Worm (Caenorhabditis elegans) whole organism, early embryonic: ENCODE data around the gene R10E4.9.

Source experiments
- F13C5.2 ChIP-seq: sonication (generic microtip); optimal IDR thresholded peaks from 2 replicates; lab custom pipeline; 2017; ENCODE audit warnings: mild to moderate bottlenecking, missing genetic modification characterization, inconsistent platforms, missing compliant biosample characterization
- aly-1 ChIP-seq: sonication (generic microtip); optimal IDR thresholded peaks from 2 replicates; lab custom pipeline; 2016; ENCODE audit warnings: missing genetic modification characterization, missing compliant biosample characterization
- ama-1 ChIP-seq: fragments of 150-350 bp; optimal IDR thresholded peaks from 2 replicates; lab custom pipeline; 2014
- ceh-13 ChIP-seq: fragments of 200-800 bp; sonication (Bioruptor generic); optimal IDR thresholded peaks from 2 replicates; lab custom pipeline; 2018; ENCODE audit warnings: mild to moderate bottlenecking, missing genetic modification characterization, missing compliant biosample characterization
- ceh-36 ChIP-seq: sonication (generic microtip); optimal IDR thresholded peaks from 2 replicates; lab custom pipeline; 2016; ENCODE audit warnings: missing genetic modification characterization, inconsistent platforms, missing compliant biosample characterization
- flt-1 ChIP-seq: fragments of 200-800 bp; sonication (Bioruptor generic); IDR thresholded peaks from 2 replicates; pipeline ENCODE4 v1.3.6; 2022; ENCODE audit warnings: missing genetic modification characterization, missing compliant biosample characterization
- hmbx-1 ChIP-seq: sonication (generic microtip); optimal IDR thresholded peaks from 2 replicates; lab custom pipeline; 2016; ENCODE audit warnings: mild to moderate bottlenecking, missing genetic modification characterization, missing compliant biosample characterization
- hnd-1 ChIP-seq: sonication (generic microtip); optimal IDR thresholded peaks from 2 replicates; lab custom pipeline; 2016; ENCODE audit warnings: missing genetic modification characterization, missing compliant biosample characterization
- pes-1 ChIP-seq: fragments of 200-800 bp; sonication (Bioruptor generic); IDR thresholded peaks from 2 replicates; pipeline ENCODE4 v1.3.6; 2022; ENCODE audit warnings: missing genetic modification reagents, missing genetic modification characterization, missing compliant biosample characterization
- scrt-1 ChIP-seq: fragments of 200-800 bp; sonication (Bioruptor generic); IDR thresholded peaks from 2 replicates; pipeline ENCODE4 v1.3.6; 2022; ENCODE audit warnings: missing genetic modification characterization, missing compliant biosample characterization
- tbx-37 ChIP-seq: fragments of 200-800 bp; sonication (Bioruptor generic); conservative IDR thresholded peaks from 2 replicates; pipeline ENCODE4 v1.3.6; 2022; ENCODE audit warnings: missing genetic modification reagents, missing genetic modification characterization, missing compliant biosample characterization
- tra-4 ChIP-seq: sonication (generic microtip); optimal IDR thresholded peaks from 2 replicates; lab custom pipeline; 2017; ENCODE audit warnings: missing genetic modification characterization, missing compliant biosample characterization

- TF ChIP-seq ama-1 (lab: Kevin White, UChicago) (no peak), ceh-36 (tag; lab: Kevin White, UChicago) (no peak), ceh-13 (no peak), F13C5.2 (tag; lab: Kevin White, UChicago) (no peak), tbx-37 (GFP tag; lab: Robert Waterston, UW) (no peak), aly-1 (tag; lab: Kevin White, UChicago) (no peak), pes-1 (no peak), hnd-1 (tag; lab: Kevin White, UChicago) (no peak), tra-4 (tag; lab: Kevin White, UChicago) (no peak), hmbx-1 (tag; lab: Kevin White, UChicago) (no peak), flt-1 (GFP tag; lab: Robert Waterston, UW) (no peak), scrt-1 (GFP tag; lab: Robert Waterston, UW) (no peak)
Measured at ce11 chrIII:4300989-4301498, 1.1 kb downstream of the R10E4.9 start, which contains the start of gene R10E4.11.
